Worm (Caenorhabditis elegans): Measurements from ENCODE around the gene mlp-1.

Gene mlp-1

DNA sequence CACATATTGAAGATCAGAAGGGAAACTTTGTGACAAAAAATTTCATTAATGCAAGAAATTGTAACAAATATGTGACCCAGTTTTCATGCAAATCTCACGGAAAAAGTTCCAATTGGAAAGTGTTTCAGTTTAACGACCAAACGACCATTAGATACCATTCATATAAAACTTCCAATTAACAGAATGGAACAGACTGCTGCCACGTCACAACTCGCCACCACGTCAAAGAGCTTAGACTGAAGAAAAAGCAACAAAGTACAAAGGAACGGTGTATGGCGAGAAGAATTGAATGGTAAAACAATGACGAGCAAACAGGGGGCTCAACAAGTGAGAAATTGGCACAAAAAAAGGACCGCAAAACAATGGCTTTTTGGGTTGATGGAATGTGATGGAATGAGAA is 10.5 kb upstream of the mlp-1 start, which contains the start of gene T04C9.3:
Gene T04C9.3 (plus strand): TSS at position 301 of the 400 bp plus-strand sequence.
- TF ChIP-seq unc-62 (GFP tag; optimal IDR thresholded peaks at IDR 0.05): no peak

DNA sequence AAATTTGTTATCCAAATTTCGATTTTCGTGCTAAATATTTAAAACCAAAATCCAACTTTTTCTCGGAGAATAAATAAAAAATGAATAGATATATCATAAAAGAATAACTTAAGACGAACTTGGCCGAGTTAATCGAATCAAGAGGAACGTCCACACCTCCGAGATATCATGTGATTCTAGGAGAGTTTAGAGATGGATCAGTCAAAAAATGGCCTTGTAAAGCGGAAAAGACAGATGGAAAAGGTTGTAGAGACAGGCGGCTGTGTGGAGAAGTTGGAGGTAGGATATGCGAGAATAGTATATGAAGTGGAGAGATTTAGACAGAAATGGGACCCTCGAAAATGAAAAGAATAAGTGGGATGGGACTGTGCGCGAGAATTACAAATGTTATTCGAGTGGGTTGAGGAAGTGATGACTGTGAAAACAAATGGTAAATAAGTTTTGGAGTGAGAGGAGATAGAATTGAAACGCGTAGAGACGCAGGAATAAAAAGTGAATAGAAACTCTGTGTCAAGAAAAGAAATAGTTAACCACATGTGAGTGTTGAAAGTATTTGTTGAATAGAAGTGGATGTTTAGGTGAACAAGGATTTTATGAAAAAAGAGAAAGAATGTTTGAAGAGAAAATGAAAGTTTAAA is 8.0 kb upstream of the mlp-1 start:
- no peak for TF ChIP-seq unc-62 (GFP tag; optimal IDR thresholded peaks at IDR 0.05)

DNA sequence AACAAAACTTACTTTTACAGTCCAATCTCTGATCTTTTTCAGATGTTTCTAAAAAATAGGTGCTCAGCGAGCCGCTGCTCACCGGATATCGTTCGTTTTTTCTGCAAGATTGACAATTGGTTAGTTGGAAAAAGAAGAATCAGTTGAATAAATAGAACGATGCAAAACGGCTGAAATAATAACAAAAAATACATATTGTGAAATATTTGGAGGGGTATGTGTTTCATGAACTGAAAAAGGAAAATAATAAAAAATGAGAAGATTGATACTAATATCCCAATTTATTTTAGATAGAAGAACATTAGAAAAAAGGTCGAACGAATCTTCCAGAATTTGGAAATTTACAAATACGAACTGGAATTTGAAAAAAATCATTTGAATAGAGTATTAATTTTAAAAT is 7.2 kb upstream of the mlp-1 start, which contains the start of gene frm-2:
Gene frm-2 (minus strand): TSS at position 101 of the 400 bp plus-strand sequence.
- no peak for TF ChIP-seq unc-62 (GFP tag; optimal IDR thresholded peaks at IDR 0.05)

ce11 chrIII:5981407-5981806 is 6.6 kb upstream of the mlp-1 start:
- no peak for TF ChIP-seq unc-62 (GFP tag; optimal IDR thresholded peaks at IDR 0.05)

- no peak for TF ChIP-seq unc-62 (GFP tag; optimal IDR thresholded peaks at IDR 0.05)
These were observed 5.5 kb upstream of the mlp-1 start for ce11 chrIII:5980274-5980918.

- TF ChIP-seq unc-62 (GFP tag; optimal IDR thresholded peaks at IDR 0.05): no peak
These were observed 1.2 kb upstream of the mlp-1 start for ce11 chrIII:5976021-5976420.

ce11 chrIII:5967640-5968039 is 7.2 kb downstream of the mlp-1 start:
- no peak for TF ChIP-seq unc-62 (GFP tag; optimal IDR thresholded peaks at IDR 0.05)

- no peak for TF ChIP-seq unc-62 (GFP tag; optimal IDR thresholded peaks at IDR 0.05)
These were observed 8.9 kb downstream of the mlp-1 start, which contains the start of gene dct-6 for ce11 chrIII:5965839-5966463. Gene dct-6 (plus strand): TSS chrIII:5966413.

ce11 chrIII:5965368-5965767 is 9.5 kb downstream of the mlp-1 start:
- no peak for TF ChIP-seq unc-62 (GFP tag; optimal IDR thresholded peaks at IDR 0.05)

- TF ChIP-seq unc-62 (GFP tag; optimal IDR thresholded peaks at IDR 0.05): no peak
These were observed 10.7 kb downstream of the mlp-1 start for ce11 chrIII:5964058-5964632.

ce11 chrIII:5961560-5961959 is 13.3 kb downstream of the mlp-1 start:
- TF ChIP-seq unc-62 (GFP tag; optimal IDR thresholded peaks at IDR 0.05): no peak

ce11 chrIII:5959049-5959448 is 15.8 kb downstream of the mlp-1 start:
- TF ChIP-seq unc-62 (GFP tag; optimal IDR thresholded peaks at IDR 0.05): no peak

ce11 chrIII:5958172-5958886 is 16.5 kb downstream of the mlp-1 start, which contains the start of the genes nono-1 and nop-1:
Gene nono-1 (minus strand): TSS chrIII:5958246.
Gene nop-1 (plus strand): TSS chrIII:5958722.
- no peak for TF ChIP-seq unc-62 (GFP tag; optimal IDR thresholded peaks at IDR 0.05)

ce11 chrIII:5953913-5954290 is 21.0 kb downstream of the mlp-1 start:
- no peak for TF ChIP-seq unc-62 (GFP tag; optimal IDR thresholded peaks at IDR 0.05)

DNA sequence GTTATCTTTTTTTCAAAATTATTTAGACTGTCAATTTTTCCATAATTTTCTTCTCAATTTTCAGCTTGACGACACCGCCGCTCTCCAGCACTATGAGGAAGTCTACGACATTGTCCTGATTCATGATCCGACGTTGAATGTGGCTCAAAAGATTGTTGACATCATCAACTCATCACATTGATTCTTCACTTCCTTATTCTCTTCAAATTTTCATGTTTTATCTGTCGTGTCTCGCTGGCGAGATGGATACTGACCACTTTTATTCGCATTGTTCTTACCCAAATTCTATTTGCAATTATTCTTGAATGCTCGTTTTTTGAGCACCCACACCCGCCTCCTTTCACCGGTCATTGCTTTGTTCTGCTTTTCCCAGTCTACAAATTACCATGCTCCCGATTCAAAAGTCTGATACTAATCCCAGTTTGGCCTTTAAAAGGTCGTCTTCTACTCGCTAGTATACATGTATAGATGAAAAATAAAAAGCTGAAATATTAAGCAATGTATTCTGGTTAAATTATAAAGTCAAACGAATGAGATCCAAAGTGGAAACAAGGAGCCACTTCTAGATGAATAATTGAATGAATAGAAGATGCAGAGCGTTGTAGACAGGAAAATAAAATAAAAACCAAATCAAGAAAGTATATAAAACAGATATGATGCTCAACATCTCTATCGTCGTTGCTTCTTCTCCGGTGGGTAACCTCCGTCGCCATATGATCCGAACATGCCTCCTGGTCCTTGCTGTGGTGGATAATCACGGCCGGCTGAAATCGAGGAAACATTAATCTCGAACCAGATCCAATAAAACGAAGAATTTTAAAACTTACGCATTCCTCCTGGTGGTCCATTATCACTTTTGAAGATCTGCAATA is 21.6 kb downstream of the mlp-1 start:
- TF ChIP-seq unc-62 (GFP tag; optimal IDR thresholded peaks at IDR 0.05): no peak
